Fruit fly (Drosophila melanogaster) whole organism, embryonic: ENCODE results near the gene dpr20.

Source experiments
- B-H2 ChIP-seq: fragments of 200-800 bp; sonication (Bioruptor generic); optimal IDR thresholded peaks from 2 replicates; lab custom pipeline; 2018; ENCODE audit warnings: missing biosample characterization, mild to moderate bottlenecking, missing genetic modification characterization
- CG11247 ChIP-seq: fragments of 200-800 bp; sonication (Bioruptor generic); IDR thresholded peaks from 2 replicates; pipeline ENCODE4 v1.3.6; 2022; ENCODE audit warnings: missing biosample characterization, missing genetic modification characterization
- CG14014 ChIP-seq: fragments of 200-800 bp; sonication (Bioruptor generic); IDR thresholded peaks from 2 replicates; pipeline ENCODE4 v1.3.6; 2022; ENCODE audit warnings: missing biosample characterization, missing genetic modification characterization
- CG1602 ChIP-seq: fragments of 200-800 bp; sonication (Bioruptor generic); optimal IDR thresholded peaks from 3 replicates; lab custom pipeline; 2016; ENCODE audit warnings: missing biosample characterization, missing genetic modification characterization
- CG17612 ChIP-seq: fragments of 200-800 bp; sonication (Bioruptor generic); IDR thresholded peaks from 2 replicates; pipeline ENCODE4 v1.3.6; 2022; ENCODE audit warnings: missing biosample characterization, missing genetic modification characterization
- CG1792 ChIP-seq: fragments of 200-800 bp; sonication (Bioruptor generic); optimal IDR thresholded peaks from 2 replicates; lab custom pipeline; 2016; ENCODE audit warnings: missing biosample characterization, missing genetic modification characterization
- CG33213 ChIP-seq: fragments of 200-800 bp; sonication (Bioruptor generic); optimal IDR thresholded peaks from 3 replicates; lab custom pipeline; 2016; ENCODE audit warnings: missing biosample characterization, missing genetic modification characterization
- CG34422 ChIP-seq: fragments of 200-800 bp; sonication (Bioruptor generic); IDR thresholded peaks from 3 replicates; pipeline ENCODE4 v1.3.6; 2022; ENCODE audit warnings: missing biosample characterization, missing genetic modification characterization
- CG3838 ChIP-seq: fragments of 200-800 bp; sonication (Bioruptor generic); optimal IDR thresholded peaks from 3 replicates; lab custom pipeline; 2016; ENCODE audit warnings: missing biosample characterization, missing genetic modification characterization
- CG7963 ChIP-seq: fragments of 200-800 bp; sonication (Bioruptor generic); IDR thresholded peaks from 3 replicates; pipeline ENCODE4 v1.3.6; 2022; ENCODE audit warnings: missing biosample characterization, missing genetic modification characterization; ENCODE audit not compliant: partially characterized antibody
- CG8290 ChIP-seq, 3 experiments: fragments of 200-800 bp; sonication (Bioruptor generic); optimal IDR thresholded peaks; 2 replicates each; lab custom pipeline; 2016 to 2019; ENCODE audit warnings: missing biosample characterization in 3 of 3, missing genetic modification characterization in 3 of 3, mild to moderate bottlenecking in 2 of 3, moderate library complexity in 1 of 3
- D19B ChIP-seq: fragments of 200-800 bp; sonication (Bioruptor generic); optimal IDR thresholded peaks from 2 replicates; lab custom pipeline; 2017; ENCODE audit warnings: missing biosample characterization, mild to moderate bottlenecking, missing genetic modification characterization
- ERR ChIP-seq: fragments of 200-800 bp; sonication (Bioruptor generic); optimal IDR thresholded peaks from 2 replicates; lab custom pipeline; 2016; ENCODE audit warnings: missing biosample characterization, missing genetic modification characterization
- Elba2 ChIP-seq: fragments of 200-800 bp; sonication (Bioruptor generic); optimal IDR thresholded peaks from 3 replicates; lab custom pipeline; 2016; ENCODE audit warnings: missing biosample characterization, missing genetic modification characterization
- HmgD ChIP-seq: fragments of 200-800 bp; sonication (Bioruptor generic); optimal IDR thresholded peaks from 3 replicates; lab custom pipeline; 2016; ENCODE audit warnings: missing biosample characterization, missing genetic modification characterization
- Hr78 ChIP-seq, 2 experiments: fragments of 200-800 bp in 1 of 2; fragments of >200 bp in 1 of 2; sonication (Bioruptor generic) in 1 of 2; optimal IDR thresholded peaks; 2 replicates each; lab custom pipeline; 2017 to 2019; ENCODE audit warnings: missing biosample characterization in 2 of 2, missing genetic modification characterization in 2 of 2, mild to moderate bottlenecking in 1 of 2, moderate library complexity in 1 of 2
- Kr ChIP-seq: fragments of 200-800 bp; sonication (Bioruptor generic); optimal IDR thresholded peaks from 2 replicates; lab custom pipeline; 2017; ENCODE audit warnings: missing biosample characterization, mild to moderate bottlenecking, missing genetic modification characterization
- Mad ChIP-seq: fragments of 200-800 bp; sonication (Bioruptor generic); optimal IDR thresholded peaks from 2 replicates; lab custom pipeline; 2016; ENCODE audit warnings: missing biosample characterization, missing genetic modification characterization
- Med ChIP-seq: fragments of 200-800 bp; sonication (Bioruptor generic); peaks from one replicate; lab custom pipeline; 2016; ENCODE audit warnings: missing biosample characterization, missing genetic modification characterization, mild to moderate bottlenecking, inconsistent platforms, moderate library complexity
- NC2α ChIP-seq: fragments of 200-800 bp; sonication (Bioruptor generic); optimal IDR thresholded peaks from 2 replicates; lab custom pipeline; 2016; ENCODE audit warnings: missing biosample characterization, missing genetic modification characterization
- NFAT ChIP-seq: fragments of 200-800 bp; sonication (Bioruptor generic); IDR thresholded peaks from 2 replicates; pipeline ENCODE4 v1.3.6; 2022; ENCODE audit warnings: missing biosample characterization, missing genetic modification characterization
- Oaz ChIP-seq: fragments of 200-800 bp; sonication (Bioruptor generic); IDR thresholded peaks from 2 replicates; pipeline ENCODE4 v1.3.6; 2022; ENCODE audit warnings: missing biosample characterization, missing genetic modification characterization
- Opbp ChIP-seq: fragments of 200-800 bp; sonication (Bioruptor generic); IDR thresholded peaks from 3 replicates; pipeline ENCODE4 v1.3.6; 2022; ENCODE audit warnings: missing biosample characterization, missing genetic modification characterization; ENCODE audit not compliant: partially characterized antibody
- Rfx ChIP-seq: fragments of 200-800 bp; sonication (Bioruptor generic); IDR thresholded peaks from 2 replicates; pipeline ENCODE4 v1.3.6; 2022; ENCODE audit warnings: missing biosample characterization, missing genetic modification characterization
- Rx ChIP-seq: fragments of 200-800 bp; sonication (Bioruptor generic); IDR thresholded peaks from 2 replicates; pipeline ENCODE4 v1.3.6; 2022; ENCODE audit warnings: missing biosample characterization, missing genetic modification characterization
- Sox102F ChIP-seq: fragments of 200-800 bp; sonication (Bioruptor generic); optimal IDR thresholded peaks from 2 replicates; lab custom pipeline; 2018; ENCODE audit warnings: missing biosample characterization, mild to moderate bottlenecking, missing genetic modification characterization, moderate library complexity
- Vsx1 ChIP-seq: fragments of 200-800 bp; sonication (Bioruptor generic); optimal IDR thresholded peaks from 2 replicates; lab custom pipeline; 2017; ENCODE audit warnings: missing biosample characterization, mild to moderate bottlenecking, missing genetic modification characterization, missing genetic modification reagents
- Xbp1 ChIP-seq: fragments of 200-800 bp; sonication (Bioruptor generic); optimal IDR thresholded peaks from 3 replicates; lab custom pipeline; 2016; ENCODE audit warnings: missing biosample characterization, mild to moderate bottlenecking, missing genetic modification characterization
- cato ChIP-seq: fragments of 200-800 bp; sonication (Bioruptor generic); optimal IDR thresholded peaks from 2 replicates; lab custom pipeline; 2016; ENCODE audit warnings: missing biosample characterization, missing genetic modification characterization, borderline replicate concordance
- gcm2 ChIP-seq: fragments of 200-800 bp; sonication (Bioruptor generic); optimal IDR thresholded peaks from 2 replicates; lab custom pipeline; 2016; ENCODE audit warnings: missing biosample characterization, missing genetic modification characterization
- gro ChIP-seq: fragments of 200-800 bp; sonication (Bioruptor generic); optimal IDR thresholded peaks from 2 replicates; lab custom pipeline; 2016; ENCODE audit warnings: missing biosample characterization, missing genetic modification characterization
- hbn ChIP-seq: fragments of 200-800 bp; sonication (Bioruptor generic); IDR thresholded peaks from 2 replicates; pipeline ENCODE4 v1.3.6; 2022; ENCODE audit warnings: missing biosample characterization, missing genetic modification characterization; ENCODE audit not compliant: partially characterized antibody
- hth ChIP-seq: fragments of >200 bp; optimal IDR thresholded peaks from 2 replicates; lab custom pipeline; 2017; ENCODE audit warnings: inconsistent platforms
- lola ChIP-seq, 3 experiments: fragments of >200 bp in 2 of 3; fragments of 200-800 bp in 1 of 3; sonication (Bioruptor generic) in 1 of 3; optimal IDR thresholded peaks; 2 replicates each; lab custom pipeline; 2017 to 2019; ENCODE audit warnings: missing biosample characterization in 3 of 3, missing genetic modification characterization in 3 of 3, mild to moderate bottlenecking in 1 of 3, moderate library complexity in 1 of 3
- nau ChIP-seq: fragments of 200-800 bp; sonication (Bioruptor generic); optimal IDR thresholded peaks from 3 replicates; lab custom pipeline; 2017; ENCODE audit warnings: missing biosample characterization, mild to moderate bottlenecking, missing genetic modification characterization, missing genetic modification reagents
- pzg ChIP-seq: fragments of 200-800 bp; sonication (Bioruptor generic); optimal IDR thresholded peaks from 3 replicates; lab custom pipeline; 2018; ENCODE audit warnings: missing biosample characterization, mild to moderate bottlenecking, missing genetic modification characterization, moderate library complexity
- ro ChIP-seq: fragments of 200-800 bp; sonication (Bioruptor generic); IDR thresholded peaks from 2 replicates; pipeline ENCODE4 v1.3.6; 2022; ENCODE audit warnings: missing biosample characterization, missing genetic modification characterization
- sc ChIP-seq, 3 experiments: fragments of >200 bp in 2 of 3; fragments of 200-800 bp in 1 of 3; sonication (Bioruptor generic) in 1 of 3; optimal IDR thresholded peaks; 2 replicates in 2 of 3; 3 replicates in 1 of 3; lab custom pipeline; 2017; ENCODE audit warnings: mild to moderate bottlenecking in 1 of 3, missing biosample characterization in 1 of 3, missing genetic modification characterization in 1 of 3, missing genetic modification reagents in 1 of 3
- sd ChIP-seq: fragments of 200-800 bp; sonication (Bioruptor generic); optimal IDR thresholded peaks from 3 replicates; lab custom pipeline; 2018; ENCODE audit warnings: missing biosample characterization, mild to moderate bottlenecking, missing genetic modification characterization, moderate library complexity
- slbo ChIP-seq: fragments of 200-800 bp; sonication (Bioruptor generic); IDR thresholded peaks from 2 replicates; pipeline ENCODE4 v1.3.6; 2022; ENCODE audit warnings: missing biosample characterization, missing genetic modification characterization
- sqz ChIP-seq: fragments of 200-800 bp; sonication (Bioruptor generic); optimal IDR thresholded peaks from 3 replicates; lab custom pipeline; 2018; ENCODE audit warnings: missing biosample characterization, mild to moderate bottlenecking, missing genetic modification characterization
- sug ChIP-seq: fragments of 200-800 bp; optimal IDR thresholded peaks from 2 replicates; lab custom pipeline; 2019; ENCODE audit warnings: missing biosample characterization, mild to moderate bottlenecking, missing genetic modification characterization, moderate library complexity
- tap ChIP-seq: fragments of 200-800 bp; optimal IDR thresholded peaks from 3 replicates; lab custom pipeline; 2019; ENCODE audit warnings: missing biosample characterization, mild to moderate bottlenecking, missing genetic modification characterization, moderate library complexity
- tin ChIP-seq: fragments of 200-800 bp; sonication (Bioruptor generic); optimal IDR thresholded peaks from 3 replicates; lab custom pipeline; 2016; ENCODE audit warnings: missing biosample characterization, missing genetic modification characterization
- toy ChIP-seq: fragments of 200-800 bp; sonication (Bioruptor generic); IDR thresholded peaks from 2 replicates; pipeline ENCODE4 v1.3.6; 2022; ENCODE audit warnings: missing biosample characterization, missing genetic modification characterization
- ttk ChIP-seq: fragments of 200-800 bp; sonication (Bioruptor generic); IDR thresholded peaks from 2 replicates; pipeline ENCODE4 v2.1.2; 2022; ENCODE audit warnings: missing biosample characterization, missing genetic modification characterization
- tup ChIP-seq: fragments of 200-800 bp; sonication (Bioruptor generic); optimal IDR thresholded peaks from 2 replicates; lab custom pipeline; 2016; ENCODE audit warnings: missing biosample characterization, mild to moderate bottlenecking, missing genetic modification characterization, moderate library complexity
- unpg ChIP-seq: fragments of 200-800 bp; sonication (Bioruptor generic); optimal IDR thresholded peaks from 3 replicates; lab custom pipeline; 2018; ENCODE audit warnings: missing biosample characterization, mild to moderate bottlenecking, missing genetic modification characterization, moderate library complexity
- usp ChIP-seq: fragments of >200 bp; optimal IDR thresholded peaks from 2 replicates; lab custom pipeline; 2017; ENCODE audit warnings: missing biosample characterization, missing genetic modification characterization
- yki ChIP-seq: fragments of >200 bp; optimal IDR thresholded peaks from 3 replicates; lab custom pipeline; 2018

Gene dpr20

DNA sequence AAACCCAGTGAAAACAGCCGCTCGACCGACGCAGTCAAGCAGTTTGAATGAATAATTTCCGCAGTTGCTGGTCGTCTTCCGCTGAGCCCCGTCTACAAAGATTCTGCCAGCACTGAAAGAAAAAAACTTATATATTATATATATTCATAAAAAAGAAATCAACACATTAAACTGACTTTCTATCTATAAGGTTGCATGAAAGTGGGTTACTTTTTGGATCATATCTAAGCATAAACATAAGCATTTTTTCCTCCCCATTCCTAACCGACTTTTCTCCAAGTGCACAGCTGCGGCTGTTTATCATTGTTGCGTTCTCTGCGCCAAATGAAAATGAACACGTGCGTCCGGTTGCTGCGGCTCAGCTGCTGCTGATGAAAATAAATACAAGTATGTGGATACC lies 36.7 kb downstream of the dpr20 start (continued):
- no peak for TF ChIP-seq hbn (GFP tag; lab: Robert Waterston, UW)
- no peak for TF ChIP-seq gcm2
- TF ChIP-seq cato (GFP tag; lab: Kevin White, UChicago): peak; percentile 54
- TF ChIP-seq NC2α: no peak
- TF ChIP-seq Kr (GFP tag; lab: Kevin White, UChicago): no peak
- TF ChIP-seq pzg (GFP tag; lab: Kevin White, UChicago): no peak
- TF ChIP-seq CG33213: no peak
- TF ChIP-seq usp (GFP tag; lab: Kevin White, UChicago): no peak
- peak; percentile 61 for TF ChIP-seq tap (tag; lab: Kevin White, UChicago)
- TF ChIP-seq unpg (GFP tag; lab: Kevin White, UChicago): peak; percentile 79
- peak; percentile 81 for TF ChIP-seq Sox102F (GFP tag; lab: Kevin White, UChicago)
- TF ChIP-seq Oaz: peak; percentile 52; the same call in 1 of the 2 replicates
- no peak for TF ChIP-seq CG17612 (GFP tag; lab: Robert Waterston, UW)
- TF ChIP-seq Xbp1 (GFP tag; lab: Kevin White, UChicago): peak; percentile 74
- TF ChIP-seq Mad (GFP tag; lab: Kevin White, UChicago): peak; percentile 46
- TF ChIP-seq sug (tag; lab: Kevin White, UChicago): peak; percentile 34
- TF ChIP-seq CG1792 (GFP tag; lab: Kevin White, UChicago): no peak
- no peak for TF ChIP-seq CG8290 (GFP tag; optimal IDR thresholded peaks at IDR 0.05; lab: Kevin White, UChicago)
- peak in 1 of 2 experiments; percentile 39 for TF ChIP-seq CG8290 (tag; optimal IDR thresholded peaks at IDR 0.05; lab: Kevin White, UChicago)
- TF ChIP-seq Hr78 (GFP tag; optimal IDR thresholded peaks at IDR 0.05; lab: Kevin White, UChicago): no peak
- TF ChIP-seq sc (optimal IDR thresholded peaks at IDR 0.05; lab: Kevin White, UChicago): no peak
- TF ChIP-seq sc (GFP tag; optimal IDR thresholded peaks at IDR 0.05; lab: Kevin White, UChicago): peak; percentile 56
- no peak for TF ChIP-seq CG3838
- TF ChIP-seq yki (lab: Kevin White, UChicago): no peak
- peak in 1 of 3 experiments; percentile 29 for TF ChIP-seq lola (GFP tag; optimal IDR thresholded peaks at IDR 0.05; lab: Kevin White, UChicago)
- peak; percentile 7 for TF ChIP-seq gro (GFP tag; lab: Kevin White, UChicago)
- TF ChIP-seq Vsx1 (GFP tag; lab: Kevin White, UChicago): peak; percentile 13
- peak; percentile 78 for TF ChIP-seq CG14014 (GFP tag; lab: Robert Waterston, UW)
- no peak for TF ChIP-seq Opbp
- TF ChIP-seq hth (lab: Kevin White, UChicago): no peak
- peak; percentile 63 for TF ChIP-seq tin (GFP tag; lab: Kevin White, UChicago)
- no peak for TF ChIP-seq sqz (GFP tag; lab: Kevin White, UChicago)
- peak; percentile 63 for TF ChIP-seq Rx (GFP tag; lab: Robert Waterston, UW)
- TF ChIP-seq CG34422 (GFP tag; lab: Robert Waterston, UW): peak; percentile 84
- TF ChIP-seq tup (GFP tag; lab: Kevin White, UChicago): no peak
- no peak for TF ChIP-seq ERR (GFP tag; lab: Kevin White, UChicago)
- TF ChIP-seq nau (GFP tag; lab: Kevin White, UChicago): peak; percentile 5
- TF ChIP-seq Elba2 (GFP tag; lab: Kevin White, UChicago): no peak
- no peak for TF ChIP-seq HmgD (GFP tag; lab: Kevin White, UChicago)
- peak; percentile 51 for TF ChIP-seq CG1602 (GFP tag; lab: Kevin White, UChicago)
- 0 out of 2 replicates have a peak, but pooled peaks have one; percentile 32 for TF ChIP-seq NFAT (GFP tag; lab: Robert Waterston, UW)
- no peak for TF ChIP-seq B-H2 (GFP tag; lab: Kevin White, UChicago)
- no peak for TF ChIP-seq toy
- peak; percentile 5 for TF ChIP-seq sd (tag; lab: Kevin White, UChicago)
- TF ChIP-seq CG11247 (GFP tag; lab: Robert Waterston, UW): peak; percentile 68
- TF ChIP-seq ttk: peak; percentile 78
- peak; percentile 70 for TF ChIP-seq Rfx (GFP tag; lab: Robert Waterston, UW)
- no peak for TF ChIP-seq D19B (GFP tag; lab: Kevin White, UChicago)
- TF ChIP-seq slbo: peak; percentile 68
- peak; percentile 17; the same call in 1 of the 2 replicates for TF ChIP-seq ro (GFP tag; lab: Robert Waterston, UW)
- no peak for TF ChIP-seq CG7963 (GFP tag; lab: Robert Waterston, UW)
- TF ChIP-seq Med (GFP tag; lab: Kevin White, UChicago): peak; percentile 83
